Worm (Caenorhabditis elegans) whole organism, L4 larva: ENCODE data around the gene Y37H2A.7.

Source experiments
- F10B5.3 ChIP-seq: sonication (generic microtip); optimal IDR thresholded peaks from 2 replicates; lab custom pipeline; 2016; ENCODE audit warnings: mild to moderate bottlenecking, missing genetic modification characterization, missing compliant biosample characterization
- F49E8.2 ChIP-seq: sonication (generic microtip); optimal IDR thresholded peaks from 2 replicates; lab custom pipeline; 2016; ENCODE audit warnings: missing compliant biosample characterization, mild to moderate bottlenecking, missing genetic modification characterization, borderline replicate concordance
- T20F7.1 ChIP-seq: fragments of 200-800 bp; sonication (Bioruptor generic); optimal IDR thresholded peaks from 2 replicates; lab custom pipeline; 2018; ENCODE audit warnings: mild to moderate bottlenecking, missing genetic modification characterization, missing compliant biosample characterization
- Y48G9A.11 ChIP-seq: fragments of 200-800 bp; sonication (Bioruptor generic); IDR thresholded peaks from 2 replicates; pipeline ENCODE4 v1.3.6; 2022; ENCODE audit warnings: missing genetic modification reagents, missing genetic modification characterization, missing compliant biosample characterization
- ZK546.5 ChIP-seq, 2 experiments: sonication (generic microtip); optimal IDR thresholded peaks; 2 replicates each; lab custom pipeline; 2017; ENCODE audit warnings: missing biosample characterization in 2 of 2, missing genetic modification characterization in 2 of 2
- arid-1 ChIP-seq: fragments of 200-800 bp; sonication (Bioruptor generic); conservative IDR thresholded peaks from 2 replicates; pipeline ENCODE4 v1.3.6; 2022; ENCODE audit warnings: missing genetic modification reagents, missing genetic modification characterization, missing compliant biosample characterization
- ceh-44 ChIP-seq: fragments of 200-800 bp; sonication (Bioruptor generic); IDR thresholded peaks from 2 replicates; pipeline ENCODE4 v1.3.6; 2022; ENCODE audit warnings: missing genetic modification reagents, missing genetic modification characterization, missing compliant biosample characterization
- ces-1 ChIP-seq: fragments of 150-350 bp; sonication (generic microtip); optimal IDR thresholded peaks from 4 replicates; lab custom pipeline; 2014; ENCODE audit warnings: missing biosample characterization, missing genetic modification reagents, missing genetic modification characterization
- ctbp-1 ChIP-seq: fragments of 200-800 bp; sonication (Bioruptor generic); IDR thresholded peaks from 2 replicates; pipeline ENCODE4 v1.3.6; 2022; ENCODE audit warnings: missing genetic modification reagents, missing genetic modification characterization, missing compliant biosample characterization
- dmd-6 ChIP-seq: fragments of 200-800 bp; sonication (Bioruptor generic); IDR thresholded peaks from 2 replicates; pipeline ENCODE4 v1.3.6; 2022; ENCODE audit warnings: missing genetic modification reagents, missing genetic modification characterization, missing compliant biosample characterization
- dmd-8 ChIP-seq: fragments of 200-800 bp; sonication (Bioruptor generic); IDR thresholded peaks from 2 replicates; pipeline ENCODE4 v1.3.6; 2022; ENCODE audit warnings: missing genetic modification characterization, missing compliant biosample characterization
- dve-1 ChIP-seq: sonication (generic microtip); optimal IDR thresholded peaks from 2 replicates; lab custom pipeline; 2017; ENCODE audit warnings: antibody characterized with exemption, mild to moderate bottlenecking, missing genetic modification characterization, missing compliant biosample characterization; ENCODE audit not compliant: insufficient read depth
- egl-27 ChIP-seq: sonication (generic microtip); optimal IDR thresholded peaks from 3 replicates; lab custom pipeline; 2017; ENCODE audit warnings: missing biosample characterization, missing genetic modification reagents, missing genetic modification characterization
- gei-8 ChIP-seq: fragments of 200-800 bp; sonication (Bioruptor generic); optimal IDR thresholded peaks from 2 replicates; lab custom pipeline; 2018; ENCODE audit warnings: mild to moderate bottlenecking, missing genetic modification characterization, missing compliant biosample characterization
- lin-13 ChIP-seq: fragments of 150-350 bp; optimal IDR thresholded peaks from 2 replicates; lab custom pipeline; 2014; ENCODE audit warnings: missing biosample characterization, missing genetic modification reagents, missing genetic modification characterization
- lin-38 ChIP-seq: fragments of 200-800 bp; sonication (Bioruptor generic); IDR thresholded peaks from 2 replicates; pipeline ENCODE4 v1.3.6; 2022; ENCODE audit warnings: missing genetic modification reagents, missing genetic modification characterization, missing compliant biosample characterization
- lsy-2 ChIP-seq, 2 experiments: fragments of 150-350 bp in 1 of 2; sonication (generic microtip) in 1 of 2; optimal IDR thresholded peaks; 2 replicates each; lab custom pipeline; 2014 to 2017; ENCODE audit warnings: missing biosample characterization in 2 of 2, missing genetic modification characterization in 2 of 2
- nhr-11 ChIP-seq: fragments of 150-350 bp; optimal IDR thresholded peaks from 2 replicates; lab custom pipeline; 2014; ENCODE audit warnings: missing biosample characterization, missing genetic modification characterization
- nhr-76 ChIP-seq: fragments of 150-350 bp; optimal IDR thresholded peaks from 2 replicates; lab custom pipeline; 2014; ENCODE audit warnings: missing biosample characterization, missing genetic modification characterization
- nhr-77 ChIP-seq: fragments of 150-350 bp; optimal IDR thresholded peaks from 2 replicates; lab custom pipeline; 2014; ENCODE audit warnings: missing biosample characterization, missing genetic modification characterization
- sdz-12 ChIP-seq: fragments of 200-800 bp; sonication (Bioruptor generic); optimal IDR thresholded peaks from 2 replicates; lab custom pipeline; 2018; ENCODE audit warnings: mild to moderate bottlenecking, missing genetic modification characterization, missing compliant biosample characterization
- set-16 ChIP-seq: fragments of 200-800 bp; sonication (Bioruptor generic); IDR thresholded peaks from 2 replicates; pipeline ENCODE4 v1.3.6; 2022; ENCODE audit warnings: missing genetic modification reagents, missing genetic modification characterization, missing compliant biosample characterization
- unc-130 ChIP-seq: sonication (generic microtip); optimal IDR thresholded peaks from 2 replicates; lab custom pipeline; 2016; ENCODE audit warnings: missing genetic modification reagents, missing genetic modification characterization, missing compliant biosample characterization
- unc-39 ChIP-seq: sonication (generic microtip); optimal IDR thresholded peaks from 2 replicates; lab custom pipeline; 2017; ENCODE audit warnings: missing biosample characterization, missing genetic modification characterization
- ztf-11 ChIP-seq: fragments of 150-350 bp; optimal IDR thresholded peaks from 2 replicates; lab custom pipeline; 2014; ENCODE audit warnings: missing biosample characterization, missing genetic modification characterization

Gene Y37H2A.7

DNA sequence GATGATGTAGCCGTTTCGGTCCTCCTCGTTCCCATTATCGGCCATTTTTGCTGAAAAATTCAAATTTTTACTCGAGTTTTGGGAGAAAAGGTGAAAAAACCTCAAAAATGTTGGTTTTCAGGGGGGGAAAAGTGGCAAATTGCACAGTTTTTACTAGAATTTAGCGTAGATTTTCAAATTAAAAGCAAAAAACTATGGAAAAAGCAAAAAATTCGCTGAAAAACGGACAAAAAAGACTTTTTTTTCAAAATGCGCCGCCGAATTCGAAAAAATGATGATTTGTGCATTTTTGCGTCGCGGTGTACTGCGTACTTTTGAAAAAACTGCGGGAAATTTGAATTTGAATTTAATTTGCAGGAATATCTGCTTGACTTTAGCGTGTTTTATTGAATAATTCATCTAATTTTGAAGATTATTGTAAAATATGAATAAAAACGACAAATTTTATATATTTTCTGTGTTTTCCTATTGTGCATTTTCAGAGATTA lies 48.1 kb downstream of the Y37H2A.7 start, which contains the start of gene Y59A8B.12:
Y59A8B.12 (minus strand) TSS at position 51 of the 488 bp plus-strand sequence.
- TF ChIP-seq gei-8 (GFP tag; lab: Kevin White, UChicago) (no peak), ces-1 (GFP tag; lab: Kevin White, UChicago) (no peak), ZK546.5 (tag; optimal IDR thresholded peaks at IDR 0.05; lab: Kevin White, UChicago) (no peak), unc-39 (no peak), nhr-11 (no peak), T20F7.1 (GFP tag; lab: Kevin White, UChicago) (no peak), set-16 (GFP tag; lab: Robert Waterston, UW) (no peak), dmd-6 (GFP tag; lab: Robert Waterston, UW) (no peak)

- no peak for TF ChIP-seq nhr-77
- no peak for TF ChIP-seq egl-27 (tag; lab: Kevin White, UChicago)
- no peak for TF ChIP-seq F10B5.3 (tag; lab: Kevin White, UChicago)
- peak; percentile 13 for TF ChIP-seq unc-130 (GFP tag; lab: Kevin White, UChicago)
- TF ChIP-seq ces-1 (GFP tag; lab: Kevin White, UChicago), result no peak
- TF ChIP-seq ctbp-1, result 0 out of 2 replicates have a peak, but pooled peaks have one; percentile 37
- no peak for TF ChIP-seq sdz-12
- TF ChIP-seq lsy-2 (tag; optimal IDR thresholded peaks at IDR 0.05; lab: Kevin White, UChicago), result no peak
- no peak for TF ChIP-seq nhr-76 (tag; lab: Kevin White, UChicago)
- TF ChIP-seq dmd-8 (GFP tag; lab: Robert Waterston, UW), result 0 out of 2 replicates have a peak, but pooled peaks have one; percentile 20
- no peak for TF ChIP-seq ceh-44 (GFP tag; lab: Robert Waterston, UW)
- peak; percentile 72 for TF ChIP-seq F49E8.2 (tag; lab: Kevin White, UChicago)
- TF ChIP-seq lin-38 (GFP tag; lab: Robert Waterston, UW), result peak; percentile 75
- no peak for TF ChIP-seq unc-39
- TF ChIP-seq ztf-11 (tag; lab: Kevin White, UChicago), result no peak
- no peak for TF ChIP-seq Y48G9A.11 (GFP tag; lab: Robert Waterston, UW)
- no peak for TF ChIP-seq dve-1 (tag; lab: Kevin White, UChicago)
- TF ChIP-seq lin-13 (GFP tag; lab: Kevin White, UChicago), result no peak
- TF ChIP-seq arid-1 (GFP tag; lab: Robert Waterston, UW), result 0 out of 2 replicates have a peak, but pooled peaks have one; percentile 32
- TF ChIP-seq, all 104 proteins: peak for 6
Observed at ce11 chrV:18085150-18085833, 49.0 kb downstream of the Y37H2A.7 start, which contains the start of gene fbxa-106. fbxa-106 (minus strand) TSS chrV:18085200.
